Fruit fly (Drosophila melanogaster) whole organism, embryonic: ENCODE results near the gene CG7275.

Source experiments
- Bgb ChIP-seq: fragments of 200-800 bp; sonication (Bioruptor generic); IDR thresholded peaks from 2 replicates; pipeline ENCODE4 v1.3.6; 2022; ENCODE audit warnings: missing biosample characterization, missing genetic modification characterization; ENCODE audit not compliant: partially characterized antibody
- CG10959 ChIP-seq: fragments of 200-800 bp; sonication (Bioruptor generic); IDR thresholded peaks from 2 replicates; pipeline ENCODE4 v1.3.6; 2022; ENCODE audit warnings: missing biosample characterization, missing genetic modification characterization
- CG12155 ChIP-seq: fragments of 200-800 bp; sonication (Bioruptor generic); optimal IDR thresholded peaks from 3 replicates; lab custom pipeline; 2016; ENCODE audit warnings: missing biosample characterization, missing genetic modification characterization
- CG14667 ChIP-seq: fragments of 200-800 bp; sonication (Bioruptor generic); IDR thresholded peaks from 2 replicates; pipeline ENCODE4 v1.3.6; 2022; ENCODE audit warnings: missing biosample characterization, missing genetic modification characterization
- CG14710 ChIP-seq: fragments of 200-800 bp; sonication (Bioruptor generic); optimal IDR thresholded peaks from 3 replicates; lab custom pipeline; 2019; ENCODE audit warnings: missing biosample characterization, mild to moderate bottlenecking, missing genetic modification characterization, moderate library complexity
- CG15514 ChIP-seq: fragments of 200-800 bp; sonication (Bioruptor generic); optimal IDR thresholded peaks from 3 replicates; lab custom pipeline; 2017; ENCODE audit warnings: missing biosample characterization, missing genetic modification characterization, mild to moderate bottlenecking, moderate library complexity, missing genetic modification reagents
- CG16813 ChIP-seq: fragments of 200-800 bp; sonication (Bioruptor generic); IDR thresholded peaks from 3 replicates; pipeline ENCODE4 v1.3.6; 2022; ENCODE audit warnings: missing biosample characterization, missing genetic modification characterization; ENCODE audit not compliant: partially characterized antibody
- CG17186 ChIP-seq: fragments of 200-800 bp; sonication (Bioruptor generic); optimal IDR thresholded peaks from 3 replicates; lab custom pipeline; 2017; ENCODE audit warnings: missing biosample characterization, missing genetic modification reagents, missing genetic modification characterization
- CG17829 ChIP-seq: fragments of 200-800 bp; optimal IDR thresholded peaks from 2 replicates; lab custom pipeline; 2019; ENCODE audit warnings: missing biosample characterization, mild to moderate bottlenecking, missing genetic modification characterization, moderate library complexity
- CG2116 ChIP-seq: fragments of 200-800 bp; sonication (Bioruptor generic); optimal IDR thresholded peaks from 3 replicates; lab custom pipeline; 2018; ENCODE audit warnings: missing biosample characterization, mild to moderate bottlenecking, missing genetic modification characterization
- CG2199 ChIP-seq: fragments of 200-800 bp; sonication (Bioruptor generic); IDR thresholded peaks from 3 replicates; pipeline ENCODE4 v1.3.6; 2022; ENCODE audit warnings: missing biosample characterization, missing genetic modification characterization
- CG2712 ChIP-seq: fragments of 200-800 bp; optimal IDR thresholded peaks from 3 replicates; lab custom pipeline; 2019; ENCODE audit warnings: missing biosample characterization, mild to moderate bottlenecking, missing genetic modification characterization, moderate library complexity
- CG3726 ChIP-seq: fragments of 200-800 bp; sonication (Bioruptor generic); IDR thresholded peaks from 3 replicates; pipeline ENCODE4, ENCODE4 v1.3.6; 2022; ENCODE audit warnings: missing biosample characterization, missing genetic modification characterization
- CG7271 ChIP-seq: fragments of 200-800 bp; sonication (Bioruptor generic); optimal IDR thresholded peaks from 2 replicates; lab custom pipeline; 2018; ENCODE audit warnings: missing biosample characterization, mild to moderate bottlenecking, missing genetic modification characterization, moderate library complexity
- CG8359 ChIP-seq: fragments of 200-800 bp; sonication (Bioruptor generic); optimal IDR thresholded peaks from 2 replicates; lab custom pipeline; 2017; ENCODE audit warnings: missing biosample characterization, mild to moderate bottlenecking, missing genetic modification characterization, borderline replicate concordance
- CG9817 ChIP-seq: fragments of 200-800 bp; sonication (Bioruptor generic); optimal IDR thresholded peaks from 2 replicates; lab custom pipeline; 2018; ENCODE audit warnings: missing biosample characterization, mild to moderate bottlenecking, missing genetic modification characterization, moderate library complexity
- CTCF ChIP-seq: fragments of 200-800 bp; sonication (Bioruptor generic); optimal IDR thresholded peaks from 2 replicates; lab custom pipeline; 2017; ENCODE audit warnings: missing biosample characterization, mild to moderate bottlenecking, missing genetic modification characterization, moderate library complexity
- ERR ChIP-seq: fragments of 200-800 bp; sonication (Bioruptor generic); optimal IDR thresholded peaks from 2 replicates; lab custom pipeline; 2016; ENCODE audit warnings: missing biosample characterization, missing genetic modification characterization
- Ets65A ChIP-seq: fragments of 200-800 bp; sonication (Bioruptor generic); peaks from one replicate; lab custom pipeline; 2016; ENCODE audit warnings: missing biosample characterization, missing genetic modification characterization
- GATAe ChIP-seq: fragments of 200-800 bp; sonication (Bioruptor generic); conservative IDR thresholded peaks from 2 replicates; pipeline ENCODE4 v1.3.6; 2022; ENCODE audit warnings: missing biosample characterization, missing genetic modification characterization
- H2.0 ChIP-seq: fragments of 200-800 bp; sonication (Bioruptor generic); IDR thresholded peaks from 2 replicates; pipeline ENCODE4 v1.3.6; 2022; ENCODE audit warnings: missing biosample characterization, missing genetic modification characterization
- HLHmδ ChIP-seq: fragments of 200-800 bp; sonication (Bioruptor generic); optimal IDR thresholded peaks from 2 replicates; lab custom pipeline; 2018; ENCODE audit warnings: missing biosample characterization, mild to moderate bottlenecking, missing genetic modification characterization, moderate library complexity
- Hr51 ChIP-seq, 2 experiments: fragments of 200-800 bp; sonication (Bioruptor generic); optimal IDR thresholded peaks; 2 replicates in 1 of 2; 3 replicates in 1 of 2; lab custom pipeline; 2016 to 2018; ENCODE audit warnings: missing biosample characterization in 2 of 2, missing genetic modification characterization in 2 of 2, mild to moderate bottlenecking in 1 of 2, moderate library complexity in 1 of 2
- Kr ChIP-seq: fragments of 200-800 bp; sonication (Bioruptor generic); optimal IDR thresholded peaks from 2 replicates; lab custom pipeline; 2017; ENCODE audit warnings: missing biosample characterization, mild to moderate bottlenecking, missing genetic modification characterization
- Oaz ChIP-seq: fragments of 200-800 bp; sonication (Bioruptor generic); IDR thresholded peaks from 2 replicates; pipeline ENCODE4 v1.3.6; 2022; ENCODE audit warnings: missing biosample characterization, missing genetic modification characterization
- Sry-δ ChIP-seq: fragments of 200-800 bp; sonication (Bioruptor generic); optimal IDR thresholded peaks from 2 replicates; lab custom pipeline; 2016; ENCODE audit warnings: missing biosample characterization, missing genetic modification characterization
- Stat92E ChIP-seq, 3 experiments: fragments of >200 bp in 2 of 3; fragments of 200-800 bp in 1 of 3; sonication (Bioruptor generic) in 1 of 3; optimal IDR thresholded peaks; 2 replicates each; lab custom pipeline; 2017 to 2019; ENCODE audit warnings: missing biosample characterization in 3 of 3, missing genetic modification characterization in 3 of 3, mild to moderate bottlenecking in 1 of 3, moderate library complexity in 1 of 3
- Vsx1 ChIP-seq: fragments of 200-800 bp; sonication (Bioruptor generic); optimal IDR thresholded peaks from 2 replicates; lab custom pipeline; 2017; ENCODE audit warnings: missing biosample characterization, mild to moderate bottlenecking, missing genetic modification characterization, missing genetic modification reagents
- YL-1 ChIP-seq: fragments of 200-800 bp; sonication (Bioruptor generic); optimal IDR thresholded peaks from 3 replicates; lab custom pipeline; 2017; ENCODE audit warnings: missing biosample characterization, mild to moderate bottlenecking, missing genetic modification characterization
- ap ChIP-seq: fragments of 200-800 bp; sonication (Bioruptor generic); IDR thresholded peaks from 2 replicates; pipeline ENCODE4 v1.3.6; 2022; ENCODE audit warnings: missing biosample characterization, missing genetic modification characterization
- bsh ChIP-seq, 2 experiments: fragments of 200-800 bp; sonication (Bioruptor generic); optimal IDR thresholded peaks; 2 replicates each; lab custom pipeline; 2017 to 2018; ENCODE audit warnings: mild to moderate bottlenecking in 2 of 2, missing biosample characterization in 2 of 2, missing genetic modification characterization in 2 of 2, moderate library complexity in 1 of 2
- cad ChIP-seq: fragments of >200 bp; optimal IDR thresholded peaks from 2 replicates; lab custom pipeline; 2017; ENCODE audit warnings: missing biosample characterization, missing genetic modification characterization
- chif ChIP-seq, 2 experiments: fragments of 200-800 bp; sonication (Bioruptor generic); optimal IDR thresholded peaks; 3 replicates each; lab custom pipeline; 2016; ENCODE audit warnings: missing biosample characterization in 2 of 2, missing genetic modification characterization in 2 of 2
- crp ChIP-seq, 2 experiments: fragments of 200-800 bp; sonication (Bioruptor generic); optimal IDR thresholded peaks; 2 replicates in 1 of 2; 3 replicates in 1 of 2; lab custom pipeline; 2017; ENCODE audit warnings: missing biosample characterization in 2 of 2, missing genetic modification characterization in 2 of 2, mild to moderate bottlenecking in 1 of 2, moderate library complexity in 1 of 2
- grn ChIP-seq: fragments of 200-800 bp; sonication (Bioruptor generic); optimal IDR thresholded peaks from 3 replicates; lab custom pipeline; 2017; ENCODE audit warnings: missing biosample characterization, missing genetic modification characterization
- ham ChIP-seq: fragments of 200-800 bp; sonication (Bioruptor generic); IDR thresholded peaks from 2 replicates; pipeline ENCODE4 v1.3.6; 2022; ENCODE audit warnings: missing biosample characterization, missing genetic modification characterization
- her ChIP-seq: fragments of 200-800 bp; sonication (Bioruptor generic); optimal IDR thresholded peaks from 2 replicates; lab custom pipeline; 2016; ENCODE audit warnings: missing biosample characterization, missing genetic modification characterization
- inv ChIP-seq: fragments of 200-800 bp; sonication (Bioruptor generic); IDR thresholded peaks from 2 replicates; pipeline ENCODE4 v1.3.6; 2022; ENCODE audit warnings: missing biosample characterization, missing genetic modification characterization; ENCODE audit not compliant: partially characterized antibody
- jigr1 ChIP-seq: fragments of 200-800 bp; sonication (Bioruptor generic); IDR thresholded peaks from 3 replicates; pipeline ENCODE4 v1.3.6; 2022; ENCODE audit warnings: missing biosample characterization, missing genetic modification characterization
- mld ChIP-seq: fragments of 200-800 bp; sonication (Bioruptor generic); IDR thresholded peaks from 3 replicates; pipeline ENCODE4 v1.3.6; 2022; ENCODE audit warnings: missing biosample characterization, missing genetic modification characterization; ENCODE audit not compliant: partially characterized antibody
- onecut ChIP-seq: fragments of 200-800 bp; sonication (Bioruptor generic); IDR thresholded peaks from 2 replicates; pipeline ENCODE4 v1.3.6; 2022; ENCODE audit warnings: missing biosample characterization, missing genetic modification characterization
- prd ChIP-seq, 3 experiments: fragments of >200 bp in 2 of 3; fragments of 200-800 bp in 1 of 3; sonication (Bioruptor generic) in 1 of 3; optimal IDR thresholded peaks in 2 of 3; IDR thresholded peaks in 1 of 3; 2 replicates in 2 of 3; 3 replicates in 1 of 3; pipeline versions ENCODE4 v1.3.6 to Lab custom; 2017 to 2022; ENCODE audit warnings: missing biosample characterization in 1 of 3, missing genetic modification characterization in 1 of 3
- pzg ChIP-seq: fragments of 200-800 bp; sonication (Bioruptor generic); optimal IDR thresholded peaks from 3 replicates; lab custom pipeline; 2018; ENCODE audit warnings: missing biosample characterization, mild to moderate bottlenecking, missing genetic modification characterization, moderate library complexity
- sens ChIP-seq: fragments of 200-800 bp; sonication (Bioruptor generic); peaks from one replicate; lab custom pipeline; 2016; ENCODE audit warnings: missing biosample characterization, missing genetic modification characterization
- tna ChIP-seq: fragments of 200-800 bp; sonication (Bioruptor generic); IDR thresholded peaks from 2 replicates; pipeline ENCODE4 v1.3.6; 2022; ENCODE audit warnings: missing biosample characterization, missing genetic modification characterization; ENCODE audit not compliant: partially characterized antibody
- zen ChIP-seq: fragments of 200-800 bp; sonication (Bioruptor generic); optimal IDR thresholded peaks from 3 replicates; lab custom pipeline; 2018; ENCODE audit warnings: missing biosample characterization, mild to moderate bottlenecking, missing genetic modification characterization, moderate library complexity

CG7275 gene

DNA sequence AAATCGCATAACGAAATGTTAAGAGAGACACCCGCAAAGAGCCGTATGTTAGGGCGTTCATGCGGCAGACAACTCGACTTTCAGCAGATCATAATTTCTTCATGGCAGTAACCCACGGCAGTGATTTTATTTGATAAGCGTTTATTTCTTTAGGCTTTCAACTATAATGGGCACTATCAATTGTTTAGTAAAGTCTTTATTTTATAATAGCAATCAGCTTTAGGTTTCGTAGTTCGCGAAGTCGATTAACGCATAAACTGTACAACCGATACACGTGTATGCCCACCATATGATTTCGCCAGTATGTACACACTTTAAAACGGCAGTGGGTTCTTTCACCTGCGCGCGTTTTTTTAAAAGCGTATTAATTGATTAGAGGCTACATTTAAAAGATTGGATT lies 9.5 kb downstream of the CG7275 start, which contains the start of gene CG7841 (continued):
- TF ChIP-seq Hr51 (GFP tag; optimal IDR thresholded peaks at IDR 0.05; lab: Kevin White, UChicago) = peak; percentile 95 to 99
- no peak; the same call in 2 of the 3 replicates for TF ChIP-seq CG3726 (GFP tag; lab: Robert Waterston, UW)
- peak; percentile 96 to 99 for TF ChIP-seq bsh (GFP tag; optimal IDR thresholded peaks at IDR 0.05; lab: Kevin White, UChicago)
- peak; percentile 99 for TF ChIP-seq CG17829 (tag; lab: Kevin White, UChicago)
- peak; percentile 78; the same call in 1 of the 2 replicates for TF ChIP-seq ham (GFP tag; lab: Robert Waterston, UW)
- no peak; the same call in 1 of the 2 replicates for TF ChIP-seq GATAe (GFP tag; lab: Robert Waterston, UW)
- peak; percentile 97 to 98 for TF ChIP-seq chif (GFP tag; optimal IDR thresholded peaks at IDR 0.05; lab: Kevin White, UChicago)
- peak; percentile 97 for TF ChIP-seq ERR (GFP tag; lab: Kevin White, UChicago)
- TF ChIP-seq onecut (GFP tag; lab: Robert Waterston, UW) = peak; percentile 96
- TF ChIP-seq Stat92E (GFP tag; optimal IDR thresholded peaks at IDR 0.05; lab: Kevin White, UChicago) = peak in 1 of 3 experiments; percentile 95
- TF ChIP-seq Vsx1 (GFP tag; lab: Kevin White, UChicago) = peak; percentile 95
- TF ChIP-seq pzg (GFP tag; lab: Kevin White, UChicago) = peak; percentile 53
- TF ChIP-seq CG9817 (tag; lab: Kevin White, UChicago) = peak; percentile 96
- TF ChIP-seq H2.0 (GFP tag; lab: Robert Waterston, UW) = peak; percentile 92
- TF ChIP-seq ap (GFP tag; lab: Robert Waterston, UW) = peak; percentile 94; the same call in 1 of the 2 replicates
- peak; percentile 14 for TF ChIP-seq HLHmδ (GFP tag; lab: Kevin White, UChicago)

DNA sequence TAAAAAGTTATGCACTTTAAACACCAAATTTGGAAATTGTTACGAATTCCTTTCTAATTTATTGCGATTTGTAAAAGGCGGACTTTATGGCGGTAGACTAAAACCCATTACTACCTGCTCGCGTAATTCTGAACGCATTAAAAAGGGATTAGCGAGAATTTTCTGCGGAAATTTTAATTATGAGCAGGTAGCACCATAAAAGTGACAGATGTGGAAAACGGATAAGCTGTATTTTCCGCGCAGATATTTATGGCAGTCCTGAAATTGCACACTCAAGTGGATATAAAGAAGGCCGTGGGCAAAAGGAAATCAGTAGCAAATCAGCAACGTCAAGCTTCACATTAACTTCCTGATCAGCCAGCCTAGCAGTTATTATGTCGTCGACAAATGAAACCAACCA lies 10.0 kb downstream of the CG7275 start, which contains the start of gene Z600:
TSS of gene Z600 (plus strand) at position 312 of the 400 bp plus-strand sequence.
- TF ChIP-seq zen (tag; lab: Kevin White, UChicago) = peak; percentile 100
- peak; percentile 21; the same call in 1 of the 2 replicates for TF ChIP-seq inv (GFP tag; lab: Robert Waterston, UW)
- peak; percentile 76 for TF ChIP-seq CG7271
- TF ChIP-seq mld (GFP tag; lab: Robert Waterston, UW) = 0 out of 3 replicates have a peak, but pooled peaks have one; percentile 16
- peak; percentile 95 for TF ChIP-seq cad (GFP tag; lab: Kevin White, UChicago)
- TF ChIP-seq CTCF = no peak
- TF ChIP-seq jigr1 (GFP tag; lab: Robert Waterston, UW) = no peak
- no peak for TF ChIP-seq prd (optimal IDR thresholded peaks at IDR 0.05; lab: Kevin White, UChicago)
- no peak for TF ChIP-seq prd (GFP tag; IDR thresholded peaks at IDR 0.05; lab: Robert Waterston, UW)
- TF ChIP-seq HLHmδ (GFP tag; lab: Kevin White, UChicago) = no peak
- TF ChIP-seq grn = no peak
- TF ChIP-seq her (GFP tag; lab: Kevin White, UChicago) = no peak
- TF ChIP-seq tna (GFP tag; lab: Robert Waterston, UW) = 0 out of 2 replicates have a peak, but pooled peaks have one; percentile 14
- no peak for TF ChIP-seq CG12155

- TF ChIP-seq Bgb (GFP tag; lab: Robert Waterston, UW) (peak; percentile 46; the same call in 1 of the 2 replicates), CG2712 (peak; percentile 6), Kr (GFP tag; lab: Kevin White, UChicago) (no peak), Sry-δ (GFP tag; lab: Kevin White, UChicago) (peak; percentile 22), CG14710 (tag; lab: Kevin White, UChicago) (peak; percentile 100), HLHmδ (GFP tag; lab: Kevin White, UChicago) (peak; percentile 21), crp (GFP tag; optimal IDR thresholded peaks at IDR 0.05; lab: Kevin White, UChicago) (peak; percentile 83 to 98), CG10959 (GFP tag; lab: Robert Waterston, UW) (no peak), CG2199 (GFP tag; lab: Robert Waterston, UW) (0 out of 3 replicates have a peak, but pooled peaks have one; percentile 23), CG14667 (no peak), CG2116 (GFP tag; lab: Kevin White, UChicago) (peak; percentile 50), Ets65A (GFP tag; lab: Kevin White, UChicago) (no peak), CG16813 (0 out of 3 replicates have a peak, but pooled peaks have one; percentile 20), CG15514 (peak; percentile 65), YL-1 (GFP tag; lab: Kevin White, UChicago) (peak; percentile 11), sens (GFP tag; lab: Kevin White, UChicago) (peak; percentile 58), CG8359 (GFP tag; lab: Kevin White, UChicago) (no peak), Oaz (GFP tag; lab: Robert Waterston, UW) (no peak), CG17829 (tag; lab: Kevin White, UChicago) (peak; percentile 32), CG17186 (peak; percentile 22)
Measured at dm6 chr3L:15509398-15509797, 10.6 kb downstream of the CG7275 start, which contains the start of the genes gdl and gdl-ORF39. gdl (plus strand) TSS chr3L:15509445. gdl-ORF39 (plus strand) TSS chr3L:15509445.
